Worm (Caenorhabditis elegans) whole organism, L1 larva: Measurements from ENCODE around the gene Y45F10B.8.
A peak's percentile ranks its signal among the peaks of the same experiment; 100 is the strongest.
"Not testable (repeated sequence)": the region's sequence is repeated elsewhere in the genome, so short reads cannot be mapped to it uniquely, and the experiment has no call there.

ENCODE experiments used
- aha-1 ChIP-seq: fragments of 150-350 bp; optimal IDR thresholded peaks from 2 replicates; lab custom pipeline; 2014; ENCODE audit warnings: missing biosample characterization, missing genetic modification characterization
- alr-1 ChIP-seq: fragments of 200-800 bp; sonication (Bioruptor generic); optimal IDR thresholded peaks from 2 replicates; lab custom pipeline; 2018; ENCODE audit warnings: borderline replicate concordance, mild to moderate bottlenecking, missing genetic modification characterization, missing compliant biosample characterization
- ama-1 ChIP-seq: fragments of 150-350 bp; optimal IDR thresholded peaks from 2 replicates; lab custom pipeline; 2014
- blmp-1 ChIP-seq: fragments of 150-350 bp; optimal IDR thresholded peaks from 2 replicates; lab custom pipeline; 2014; ENCODE audit warnings: missing biosample characterization, missing genetic modification characterization
- ceh-90 ChIP-seq: sonication (generic microtip); optimal IDR thresholded peaks from 2 replicates; lab custom pipeline; 2016; ENCODE audit warnings: missing genetic modification characterization, missing compliant biosample characterization
- efl-1 ChIP-seq, 4 experiments: fragments of 150-350 bp; optimal IDR thresholded peaks in 3 of 4; peaks in 1 of 4; 1 replicate in 1 of 4; 2 replicates in 3 of 4; lab custom pipeline; 2014; ENCODE audit warnings: missing biosample characterization in 2 of 4, missing genetic modification characterization in 2 of 4, missing genetic modification reagents in 2 of 4
- egl-13 ChIP-seq: sonication (generic microtip); optimal IDR thresholded peaks from 2 replicates; lab custom pipeline; 2016; ENCODE audit warnings: missing genotype, missing genetic modification reagents, missing genetic modification characterization, missing compliant biosample characterization
- elt-2 ChIP-seq: sonication (generic microtip); optimal IDR thresholded peaks from 2 replicates; lab custom pipeline; 2016; ENCODE audit warnings: missing genetic modification characterization, mild to moderate bottlenecking, inconsistent platforms, missing compliant biosample characterization, missing genetic modification reagents
- fkh-10 ChIP-seq: sonication (generic microtip); optimal IDR thresholded peaks from 2 replicates; lab custom pipeline; 2017; ENCODE audit warnings: missing biosample characterization, missing genetic modification reagents, missing genetic modification characterization
- hlh-17 ChIP-seq: fragments of 200-800 bp; sonication (Bioruptor generic); optimal IDR thresholded peaks from 2 replicates; lab custom pipeline; 2018; ENCODE audit warnings: missing genetic modification characterization, mild to moderate bottlenecking, missing compliant biosample characterization, moderate library complexity, borderline replicate concordance
- hpl-2 ChIP-seq: fragments of 150-350 bp; optimal IDR thresholded peaks from 2 replicates; lab custom pipeline; 2014; ENCODE audit warnings: missing biosample characterization, missing genetic modification reagents, missing genetic modification characterization
- lin-13 ChIP-seq: fragments of 150-350 bp; optimal IDR thresholded peaks from 2 replicates; lab custom pipeline; 2014; ENCODE audit warnings: missing biosample characterization, missing genetic modification reagents, missing genetic modification characterization
- lin-35 ChIP-seq, 2 experiments: fragments of 150-350 bp; optimal IDR thresholded peaks; 2 replicates each; lab custom pipeline; 2014; ENCODE audit warnings: missing biosample characterization in 2 of 2, missing genetic modification characterization in 2 of 2, missing genetic modification reagents in 2 of 2
- lsy-2 ChIP-seq, 2 experiments: fragments of 150-350 bp; optimal IDR thresholded peaks; 2 replicates each; lab custom pipeline; 2014; ENCODE audit warnings: missing biosample characterization in 2 of 2, missing genetic modification characterization in 2 of 2
- mab-9 ChIP-seq: fragments of 200-800 bp; sonication (Bioruptor generic); IDR thresholded peaks from 2 replicates; pipeline ENCODE4 v1.3.6; 2022; ENCODE audit warnings: missing genetic modification reagents, missing genetic modification characterization, missing compliant biosample characterization
- mef-2 ChIP-seq: fragments of 150-350 bp; optimal IDR thresholded peaks from 2 replicates; lab custom pipeline; 2014; ENCODE audit warnings: missing biosample characterization, missing genetic modification characterization
- nhr-12 ChIP-seq: sonication (generic microtip); optimal IDR thresholded peaks from 2 replicates; lab custom pipeline; 2017; ENCODE audit warnings: missing biosample characterization, missing genetic modification characterization
- nhr-19 ChIP-seq: fragments of 200-800 bp; sonication (Bioruptor generic); conservative IDR thresholded peaks from 2 replicates; pipeline ENCODE4 v1.3.6; 2022; ENCODE audit warnings: missing genetic modification characterization, missing compliant biosample characterization
- nhr-20 ChIP-seq: sonication (generic microtip); optimal IDR thresholded peaks from 2 replicates; lab custom pipeline; 2016; ENCODE audit warnings: mild to moderate bottlenecking, missing genetic modification characterization, missing compliant biosample characterization
- nhr-28 ChIP-seq: fragments of 150-350 bp; optimal IDR thresholded peaks from 2 replicates; lab custom pipeline; 2014; ENCODE audit warnings: missing biosample characterization, missing genetic modification characterization
- nhr-71 ChIP-seq: sonication (generic microtip); optimal IDR thresholded peaks from 2 replicates; lab custom pipeline; 2016; ENCODE audit warnings: mild to moderate bottlenecking, missing genetic modification characterization, moderate library complexity, missing compliant biosample characterization
- nhr-77 ChIP-seq: fragments of 150-350 bp; optimal IDR thresholded peaks from 2 replicates; lab custom pipeline; 2014; ENCODE audit warnings: missing biosample characterization, missing genetic modification characterization
- nhr-85 ChIP-seq: sonication (generic microtip); peaks from one replicate; lab custom pipeline; 2016; ENCODE audit warnings: missing genetic modification characterization, inconsistent platforms, missing compliant biosample characterization
- nhr-90 ChIP-seq: sonication (generic microtip); optimal IDR thresholded peaks from 2 replicates; lab custom pipeline; 2016; ENCODE audit warnings: mild to moderate bottlenecking, missing genetic modification characterization, missing compliant biosample characterization; ENCODE audit not compliant: poor library complexity
- pag-3 ChIP-seq: sonication (generic microtip); optimal IDR thresholded peaks from 2 replicates; lab custom pipeline; 2017; ENCODE audit warnings: missing genetic modification characterization, mild to moderate bottlenecking, missing compliant biosample characterization, antibody characterized with exemption, borderline replicate concordance; ENCODE audit not compliant: insufficient read depth
- skn-1 ChIP-seq: fragments of 150-350 bp; optimal IDR thresholded peaks from 2 replicates; lab custom pipeline; 2014; ENCODE audit warnings: missing biosample characterization, missing genetic modification characterization
- snpc-4 ChIP-seq: fragments of 150-350 bp; optimal IDR thresholded peaks from 2 replicates; lab custom pipeline; 2014; ENCODE audit warnings: missing biosample characterization, missing genetic modification characterization
- sox-4 ChIP-seq: sonication (generic microtip); optimal IDR thresholded peaks from 2 replicates; lab custom pipeline; 2016; ENCODE audit warnings: missing genetic modification characterization, missing compliant biosample characterization
- sptf-1 ChIP-seq: fragments of 150-350 bp; optimal IDR thresholded peaks from 2 replicates; lab custom pipeline; 2014; ENCODE audit warnings: missing biosample characterization, missing genetic modification characterization
- sup-37 ChIP-seq: fragments of 200-800 bp; sonication (Bioruptor generic); optimal IDR thresholded peaks from 2 replicates; lab custom pipeline; 2018; ENCODE audit warnings: mild to moderate bottlenecking, missing genetic modification characterization, missing compliant biosample characterization
- unc-130 ChIP-seq: fragments of 150-350 bp; optimal IDR thresholded peaks from 2 replicates; lab custom pipeline; 2017; ENCODE audit warnings: missing biosample characterization, missing genetic modification characterization, inconsistent platforms
- unc-30 ChIP-seq: sonication (generic microtip); optimal IDR thresholded peaks from 2 replicates; lab custom pipeline; 2017; ENCODE audit warnings: missing biosample characterization, missing genetic modification characterization
- xbp-1 ChIP-seq: sonication (generic microtip); optimal IDR thresholded peaks from 2 replicates; lab custom pipeline; 2016; ENCODE audit warnings: missing genetic modification characterization, missing compliant biosample characterization
- zip-4 ChIP-seq: fragments of 200-800 bp; sonication (Bioruptor generic); optimal IDR thresholded peaks from 2 replicates; lab custom pipeline; 2018; ENCODE audit warnings: mild to moderate bottlenecking, missing genetic modification characterization, moderate library complexity, missing compliant biosample characterization

The Y45F10B.8 gene

ce11 chrIV:13578174-13578573 lies at the start of gene Y45F10B.8:
Gene Y45F10B.8, minus strand, starts transcription at chrIV:13578274.
- TF ChIP-seq nhr-77; sup-37 (GFP tag; lab: Kevin White, UChicago); nhr-28 (tag; lab: Kevin White, UChicago): not testable (repeated sequence)
- TF ChIP-seq, all 84 proteins: peak for 0; not testable (repeated sequence) for 84

- no peak for TF ChIP-seq hlh-17
These were observed 48.4 kb upstream of the Y45F10B.8 start, which contains the start of gene sru-21 for ce11 chrIV:13626469-13626868. Gene sru-21, plus strand, starts transcription at chrIV:13626769.

ce11 chrIV:13623533-13623932 lies 45.5 kb upstream of the Y45F10B.8 start, which contains the start of gene C08F11.1:
Gene C08F11.1, plus strand, starts transcription at chrIV:13623833.
- TF ChIP-seq skn-1 (tag; lab: Kevin White, UChicago) (no peak), fkh-10 (GFP tag; lab: Kevin White, UChicago) (no peak), aha-1 (no peak), lin-13 (GFP tag; lab: Kevin White, UChicago) (no peak), unc-130 (tag; lab: Kevin White, UChicago) (no peak), ama-1 (lab: Kevin White, UChicago) (no peak), nhr-12 (tag; lab: Kevin White, UChicago) (no peak), hpl-2 (no peak), zip-4 (GFP tag; lab: Kevin White, UChicago) (no peak), xbp-1 (no peak), elt-2 (no peak), alr-1 (no peak)
- TF ChIP-seq, all 84 proteins: peak for 0

ce11 chrIV:13619203-13619602 lies 41.1 kb upstream of the Y45F10B.8 start, which contains the start of gene C08F11.3:
Gene C08F11.3, plus strand, starts transcription at chrIV:13619503.
- no peak for TF ChIP-seq lsy-2 (tag; optimal IDR thresholded peaks at IDR 0.05; lab: Kevin White, UChicago)
- TF ChIP-seq aha-1: no peak
- TF ChIP-seq sptf-1 (tag; lab: Kevin White, UChicago): no peak
- TF ChIP-seq, all 84 proteins: peak for 0

ce11 chrIV:13609755-13610154 lies 31.7 kb upstream of the Y45F10B.8 start, which contains the start of gene C08F11.13:
Gene C08F11.13, minus strand, starts transcription at chrIV:13609892.
- TF ChIP-seq nhr-85 (tag; lab: Kevin White, UChicago) (peak; percentile 14), blmp-1 (no peak), unc-130 (tag; lab: Kevin White, UChicago) (no peak), lin-35 (GFP tag; optimal IDR thresholded peaks at IDR 0.05; lab: Kevin White, UChicago) (peak in 1 of 2 experiments; percentile 20), elt-2 (peak; percentile 36)

ce11 chrIV:13601973-13602669 lies 24.0 kb upstream of the Y45F10B.8 start, which contains the start of gene Y45F10B.59:
Gene Y45F10B.59, plus strand, starts transcription at chrIV:13602619.
- no peak for TF ChIP-seq nhr-20 (tag; lab: Kevin White, UChicago)
- TF ChIP-seq nhr-19 (GFP tag; lab: Robert Waterston, UW): 0 out of 2 replicates have a peak, but pooled peaks have one; percentile 16
- no peak for TF ChIP-seq efl-1 (optimal IDR thresholded peaks at IDR 0.05; lab: Kevin White, UChicago)
- TF ChIP-seq efl-1 (GFP tag; optimal IDR thresholded peaks at IDR 0.05 in 1 of 2; lab: Kevin White, UChicago): peak in 1 of 2 experiments; percentile 66
- TF ChIP-seq nhr-90 (tag; lab: Kevin White, UChicago): peak; percentile 43
- peak; percentile 86 for TF ChIP-seq snpc-4 (tag; lab: Kevin White, UChicago)
- TF ChIP-seq mef-2 (tag; lab: Kevin White, UChicago): no peak
- TF ChIP-seq nhr-85 (tag; lab: Kevin White, UChicago): peak; percentile 69

- TF ChIP-seq blmp-1 (no peak), sox-4 (tag; lab: Kevin White, UChicago) (no peak), nhr-28 (tag; lab: Kevin White, UChicago) (no peak), mab-9 (no peak), egl-13 (tag; lab: Kevin White, UChicago) (no peak), unc-130 (tag; lab: Kevin White, UChicago) (no peak), ceh-90 (no peak), nhr-71 (tag; lab: Kevin White, UChicago) (no peak), pag-3 (tag; lab: Kevin White, UChicago) (no peak), unc-30 (tag; lab: Kevin White, UChicago) (no peak)
- TF ChIP-seq, all 84 proteins: peak for 0
These were observed 23.4 kb upstream of the Y45F10B.8 start for ce11 chrIV:13601428-13601827.
